Fruit fly (Drosophila melanogaster): Measurements from ENCODE around the gene CG33922.

CG33922 gene

DNA sequence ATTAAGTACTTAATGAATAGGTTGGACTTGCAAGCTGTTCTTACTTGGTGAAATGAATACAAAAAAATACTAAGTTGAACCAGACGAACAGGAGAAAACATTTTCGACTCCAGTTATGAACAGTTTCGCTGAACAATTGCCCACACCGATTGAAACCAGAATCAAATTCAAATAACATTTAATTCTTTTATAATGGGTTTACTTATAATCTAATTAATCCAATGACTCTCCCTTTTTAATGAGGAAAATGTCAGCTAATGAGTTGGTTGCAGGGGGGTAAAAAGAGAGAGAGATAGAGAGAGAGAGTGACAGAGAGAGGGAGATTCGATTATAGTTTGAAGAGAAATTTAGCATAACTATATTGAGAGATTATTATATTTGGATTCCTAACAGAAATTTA, 2.0 kb downstream of the CG33922 start, which contains the start of gene CG33923:
Gene CG33923 (minus strand): TSS at position 101 of the 400 bp plus-strand sequence.
- TF ChIP-seq mirr (GFP tag; optimal IDR thresholded peaks at IDR 0.05) (no peak), Rfx (GFP tag; IDR thresholded peaks at IDR 0.05) (no peak), nmo (GFP tag; optimal IDR thresholded peaks at IDR 0.05) (no peak), HLH3B (GFP tag; IDR thresholded peaks at IDR 0.05) (no peak), fru (optimal IDR thresholded peaks at IDR 0.05) (no peak), ato (GFP tag; IDR thresholded peaks at IDR 0.05; ENCODE audit: partially characterized antibody) (no peak), Xrp1 (GFP tag; IDR thresholded peaks at IDR 0.05) (no peak), CG13624 (GFP tag; optimal IDR thresholded peaks at IDR 0.05) (no peak), ap (GFP tag; IDR thresholded peaks at IDR 0.05) (no peak), E2f1 (GFP tag; IDR thresholded peaks at IDR 0.05) (no peak), Pdp1 (GFP tag; optimal IDR thresholded peaks at IDR 0.05) (no peak), Chrac-16 (GFP tag; optimal IDR thresholded peaks at IDR 0.05) (no peak), Gug (GFP tag; IDR thresholded peaks at IDR 0.05) (no peak)

DNA sequence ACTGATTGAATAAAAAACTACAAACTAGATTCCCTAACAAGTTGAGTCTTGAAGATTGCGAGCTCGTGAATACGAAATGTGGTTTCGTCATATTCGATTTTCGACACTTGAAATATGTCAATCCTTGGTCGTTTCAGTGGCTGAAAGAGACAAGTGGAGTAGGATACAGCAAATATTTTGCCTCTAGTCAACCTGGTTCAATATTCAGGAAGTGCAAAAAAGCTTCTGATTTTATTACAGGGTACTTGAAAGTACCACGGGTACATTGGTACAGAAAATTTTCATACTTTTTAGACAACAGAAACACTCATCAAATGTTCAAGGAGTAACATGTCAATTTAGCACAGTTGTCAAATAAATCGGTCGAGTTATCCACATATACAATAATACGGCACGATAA, 10.1 kb downstream of the CG33922 start, which contains the start of gene CG5440:
Gene CG5440 (plus strand): TSS at position 301 of the 400 bp plus-strand sequence.
- TF ChIP-seq Sry-β (GFP tag; optimal IDR thresholded peaks at IDR 0.05) (no peak), CG12104 (GFP tag; optimal IDR thresholded peaks at IDR 0.05) (no peak)

DNA sequence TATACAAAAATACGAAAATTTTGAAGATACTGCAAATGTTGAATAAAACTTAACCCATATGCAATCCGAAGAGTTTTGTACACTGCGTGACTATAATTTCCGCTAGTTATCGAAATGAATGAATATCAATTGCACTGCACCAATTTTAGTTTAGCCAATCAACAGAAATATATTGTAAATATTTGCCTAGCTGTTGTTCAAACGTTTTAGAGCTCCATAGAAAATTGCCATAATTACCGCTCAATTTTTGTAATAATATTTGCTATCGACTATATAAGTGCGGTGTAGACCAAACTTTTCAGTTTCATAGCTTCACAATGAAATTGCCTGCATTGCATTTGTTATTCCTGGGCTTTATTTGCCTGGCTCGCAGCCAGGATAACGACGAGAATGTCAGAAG, 15.1 kb downstream of the CG33922 start, which contains the start of gene a5:
Gene a5 (plus strand): TSS at position 301 of the 400 bp plus-strand sequence.
- TF ChIP-seq CG4404 (GFP tag; IDR thresholded peaks at IDR 0.05) (no peak), CG33213 (GFP tag; optimal IDR thresholded peaks at IDR 0.05) (no peak), so (GFP tag; IDR thresholded peaks at IDR 0.05) (no peak), chn (GFP tag; optimal IDR thresholded peaks at IDR 0.05) (no peak), HmgZ (tag; optimal IDR thresholded peaks at IDR 0.05) (no peak), Ada2b (GFP tag; IDR thresholded peaks at IDR 0.05) (no peak)

DNA sequence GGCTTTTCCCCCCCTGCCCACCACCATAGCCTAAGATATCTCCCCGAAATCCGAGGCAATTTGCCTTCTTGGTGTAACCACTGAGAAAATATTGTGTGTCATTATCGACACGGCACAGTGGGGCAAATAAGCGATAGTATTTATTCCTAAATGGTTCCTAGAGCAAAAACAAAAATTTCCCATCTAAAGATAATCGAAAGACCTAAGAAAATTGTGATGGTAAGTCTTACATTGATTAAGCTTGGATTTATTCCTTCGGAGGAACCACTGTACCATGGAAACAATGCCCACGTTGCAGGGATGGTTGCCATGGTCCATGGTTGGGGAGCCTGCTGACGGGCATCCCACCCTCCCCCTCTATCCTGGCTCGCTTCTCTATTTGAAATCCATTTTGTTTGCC, 27.5 kb downstream of the CG33922 start:
- TF ChIP-seq gfzf (GFP tag; optimal IDR thresholded peaks at IDR 0.05) = no peak
- peak; percentile 47 for TF ChIP-seq CG31441 (GFP tag; IDR thresholded peaks at IDR 0.05)
- TF ChIP-seq ato (GFP tag; IDR thresholded peaks at IDR 0.05; ENCODE audit: partially characterized antibody) = no peak
- TF ChIP-seq Mad (GFP tag; optimal IDR thresholded peaks at IDR 0.05) = no peak
- TF ChIP-seq CG10366 (GFP tag; IDR thresholded peaks at IDR 0.05) = peak; percentile 39; the same call in 1 of the 2 replicates
- TF ChIP-seq CG2199 (GFP tag; IDR thresholded peaks at IDR 0.05) = no peak
- TF ChIP-seq CG7987 (GFP tag; optimal IDR thresholded peaks at IDR 0.05) = no peak
- TF ChIP-seq bsh (GFP tag; optimal IDR thresholded peaks at IDR 0.05) = peak in 1 of 2 experiments; percentile 46
- no peak for TF ChIP-seq CG17802 (tag; optimal IDR thresholded peaks at IDR 0.05)
- TF ChIP-seq CG2889 (GFP tag; IDR thresholded peaks at IDR 0.05) = no peak
- TF ChIP-seq chif (GFP tag; optimal IDR thresholded peaks at IDR 0.05) = peak in 1 of 2 experiments; percentile 2
- no peak for TF ChIP-seq CG14965 (GFP tag; optimal IDR thresholded peaks at IDR 0.05; ENCODE audit: borderline replicate concordance)
- TF ChIP-seq CG7963 (GFP tag; IDR thresholded peaks at IDR 0.05; ENCODE audit: partially characterized antibody) = no peak
- peak; percentile 7; the same call in 1 of the 2 replicates for TF ChIP-seq ttk (GFP tag; IDR thresholded peaks at IDR 0.05)
- TF ChIP-seq CkIIα-i1 (GFP tag; IDR thresholded peaks at IDR 0.05) = no peak
- no peak for TF ChIP-seq CG31365 (tag; optimal IDR thresholded peaks at IDR 0.05)
- no peak for TF ChIP-seq bigmax (GFP tag; optimal IDR thresholded peaks at IDR 0.05)
- peak; percentile 10 for TF ChIP-seq CG9609 (GFP tag; optimal IDR thresholded peaks at IDR 0.05)
- TF ChIP-seq twi (tag; optimal IDR thresholded peaks at IDR 0.05) = no peak
- TF ChIP-seq sisA (GFP tag; IDR thresholded peaks at IDR 0.05) = peak; percentile 42; the same call in 1 of the 2 replicates
- TF ChIP-seq gcm (GFP tag; optimal IDR thresholded peaks at IDR 0.05) = no peak
- no peak for TF ChIP-seq YL-1 (GFP tag; optimal IDR thresholded peaks at IDR 0.05)
- no peak for TF ChIP-seq fd102C (GFP tag; optimal IDR thresholded peaks at IDR 0.05)
- no peak for TF ChIP-seq nerfin-1 (tag; optimal IDR thresholded peaks at IDR 0.05)
- TF ChIP-seq knrl (GFP tag; IDR thresholded peaks at IDR 0.05; ENCODE audit: partially characterized antibody) = no peak
- TF ChIP-seq CG10431 (GFP tag; optimal IDR thresholded peaks at IDR 0.05) = no peak
- peak; percentile 28 for TF ChIP-seq CG2712 (tag; optimal IDR thresholded peaks at IDR 0.05)

Data from whole organism, embryonic.